Fruit fly (Drosophila melanogaster) whole organism, embryonic: ENCODE data around the gene Miga.

Experiments
- Abd-B ChIP-seq: fragments of 200-800 bp; sonication (Bioruptor generic); optimal IDR thresholded peaks from 2 replicates; lab custom pipeline; 2018; ENCODE audit warnings: missing biosample characterization, mild to moderate bottlenecking, missing genetic modification characterization, moderate library complexity
- CG13624 ChIP-seq: fragments of 200-800 bp; sonication (Bioruptor generic); optimal IDR thresholded peaks from 2 replicates; lab custom pipeline; 2016; ENCODE audit warnings: missing biosample characterization, missing genetic modification characterization
- CG13894 ChIP-seq: fragments of 200-800 bp; sonication (Bioruptor generic); optimal IDR thresholded peaks from 3 replicates; lab custom pipeline; 2018; ENCODE audit warnings: missing biosample characterization, mild to moderate bottlenecking, missing genetic modification characterization, moderate library complexity
- CG15073 ChIP-seq: fragments of 200-800 bp; sonication (Bioruptor generic); optimal IDR thresholded peaks from 2 replicates; lab custom pipeline; 2016; ENCODE audit warnings: missing biosample characterization, missing genetic modification characterization
- CG15479 ChIP-seq: fragments of 200-800 bp; sonication (Bioruptor generic); optimal IDR thresholded peaks from 3 replicates; lab custom pipeline; 2019; ENCODE audit warnings: missing biosample characterization, mild to moderate bottlenecking, missing genetic modification characterization, moderate library complexity
- CG1603 ChIP-seq: fragments of 200-800 bp; sonication (Bioruptor generic); optimal IDR thresholded peaks from 2 replicates; lab custom pipeline; 2019; ENCODE audit warnings: missing biosample characterization, mild to moderate bottlenecking, missing genetic modification characterization, moderate library complexity
- CG18262 ChIP-seq: fragments of 200-800 bp; optimal IDR thresholded peaks from 3 replicates; lab custom pipeline; 2019; ENCODE audit warnings: missing biosample characterization, mild to moderate bottlenecking, missing genetic modification characterization, moderate library complexity
- CG18476 ChIP-seq: fragments of 200-800 bp; sonication (Bioruptor generic); optimal IDR thresholded peaks from 2 replicates; lab custom pipeline; 2016; ENCODE audit warnings: missing biosample characterization, mild to moderate bottlenecking, missing genetic modification characterization
- CG31224 ChIP-seq: fragments of 200-800 bp; sonication (Bioruptor generic); IDR thresholded peaks from 2 replicates; pipeline ENCODE4 v1.3.6; 2022; ENCODE audit warnings: missing biosample characterization, missing genetic modification characterization
- CG32532 ChIP-seq: fragments of 200-800 bp; sonication (Bioruptor generic); IDR thresholded peaks from 2 replicates; pipeline ENCODE4 v1.3.6; 2022; ENCODE audit warnings: missing biosample characterization, missing genetic modification characterization
- CG6175 ChIP-seq: fragments of 200-800 bp; sonication (Bioruptor generic); IDR thresholded peaks from 3 replicates; pipeline ENCODE4 v1.3.6; 2022; ENCODE audit warnings: missing biosample characterization, missing genetic modification characterization
- CG6683 ChIP-seq: fragments of 200-800 bp; sonication (Bioruptor generic); optimal IDR thresholded peaks from 2 replicates; lab custom pipeline; 2017; ENCODE audit warnings: missing biosample characterization, mild to moderate bottlenecking, missing genetic modification characterization, missing genetic modification reagents
- CG6813 ChIP-seq: fragments of 200-800 bp; sonication (Bioruptor generic); optimal IDR thresholded peaks from 2 replicates; lab custom pipeline; 2017; ENCODE audit warnings: missing biosample characterization, missing genetic modification characterization, mild to moderate bottlenecking, moderate library complexity, missing genetic modification reagents
- CG8290 ChIP-seq, 3 experiments: fragments of 200-800 bp; sonication (Bioruptor generic); optimal IDR thresholded peaks; 2 replicates each; lab custom pipeline; 2016 to 2019; ENCODE audit warnings: missing biosample characterization in 3 of 3, missing genetic modification characterization in 3 of 3, mild to moderate bottlenecking in 2 of 3, moderate library complexity in 1 of 3
- CG9609 ChIP-seq: fragments of 200-800 bp; sonication (Bioruptor generic); optimal IDR thresholded peaks from 3 replicates; lab custom pipeline; 2016; ENCODE audit warnings: missing biosample characterization, missing genetic modification characterization
- CG9727 ChIP-seq: fragments of 200-800 bp; sonication (Bioruptor generic); optimal IDR thresholded peaks from 3 replicates; lab custom pipeline; 2017; ENCODE audit warnings: missing biosample characterization, mild to moderate bottlenecking, missing genetic modification characterization
- Dfd ChIP-seq, 2 experiments: fragments of >200 bp; optimal IDR thresholded peaks; 2 replicates each; lab custom pipeline; 2017; ENCODE audit warnings: missing biosample characterization in 2 of 2, missing genetic modification characterization in 2 of 2
- Dll ChIP-seq: fragments of 200-800 bp; sonication (Bioruptor generic); IDR thresholded peaks from 4 replicates; pipeline ENCODE4 v1.3.6; 2022; ENCODE audit warnings: missing biosample characterization, missing genetic modification characterization; ENCODE audit not compliant: partially characterized antibody
- Hey ChIP-seq: fragments of 200-800 bp; sonication (Bioruptor generic); optimal IDR thresholded peaks from 3 replicates; lab custom pipeline; 2018; ENCODE audit warnings: missing biosample characterization, mild to moderate bottlenecking, missing genetic modification characterization
- Hmr ChIP-seq: fragments of 200-800 bp; sonication (Bioruptor generic); optimal IDR thresholded peaks from 3 replicates; lab custom pipeline; 2017; ENCODE audit warnings: mild to moderate bottlenecking, missing biosample characterization, missing genetic modification reagents, missing genetic modification characterization
- NFAT ChIP-seq: fragments of 200-800 bp; sonication (Bioruptor generic); IDR thresholded peaks from 2 replicates; pipeline ENCODE4 v1.3.6; 2022; ENCODE audit warnings: missing biosample characterization, missing genetic modification characterization
- NK7.1 ChIP-seq: fragments of 200-800 bp; sonication (Bioruptor generic); optimal IDR thresholded peaks from 3 replicates; lab custom pipeline; 2016; ENCODE audit warnings: missing biosample characterization, missing genetic modification characterization
- Rx ChIP-seq: fragments of 200-800 bp; sonication (Bioruptor generic); IDR thresholded peaks from 2 replicates; pipeline ENCODE4 v1.3.6; 2022; ENCODE audit warnings: missing biosample characterization, missing genetic modification characterization
- Sox102F ChIP-seq: fragments of 200-800 bp; sonication (Bioruptor generic); optimal IDR thresholded peaks from 2 replicates; lab custom pipeline; 2018; ENCODE audit warnings: missing biosample characterization, mild to moderate bottlenecking, missing genetic modification characterization, moderate library complexity
- al ChIP-seq: fragments of 200-800 bp; sonication (Bioruptor generic); IDR thresholded peaks from 2 replicates; pipeline ENCODE4 v1.3.6; 2022; ENCODE audit warnings: missing biosample characterization, missing genetic modification characterization
- ase ChIP-seq: fragments of 200-800 bp; sonication (Bioruptor generic); IDR thresholded peaks from 3 replicates; pipeline ENCODE4 v1.3.6; 2022; ENCODE audit warnings: missing biosample characterization, missing genetic modification characterization
- cas ChIP-seq: fragments of 200-800 bp; sonication (Bioruptor generic); IDR thresholded peaks from 2 replicates; pipeline ENCODE4 v1.3.6; 2022; ENCODE audit warnings: missing biosample characterization, missing genetic modification characterization
- crp ChIP-seq, 2 experiments: fragments of 200-800 bp; sonication (Bioruptor generic); optimal IDR thresholded peaks; 2 replicates in 1 of 2; 3 replicates in 1 of 2; lab custom pipeline; 2017; ENCODE audit warnings: missing biosample characterization in 2 of 2, missing genetic modification characterization in 2 of 2, mild to moderate bottlenecking in 1 of 2, moderate library complexity in 1 of 2
- danr ChIP-seq: fragments of 200-800 bp; sonication (Bioruptor generic); IDR thresholded peaks from 2 replicates; pipeline ENCODE4 v1.3.6; 2022; ENCODE audit warnings: missing biosample characterization, missing genetic modification characterization
- dm ChIP-seq: fragments of 200-800 bp; sonication (Bioruptor generic); optimal IDR thresholded peaks from 3 replicates; lab custom pipeline; 2016; ENCODE audit warnings: missing biosample characterization, missing genetic modification characterization
- ewg ChIP-seq: fragments of 200-800 bp; sonication (Bioruptor generic); optimal IDR thresholded peaks from 3 replicates; lab custom pipeline; 2017; ENCODE audit warnings: mild to moderate bottlenecking, missing biosample characterization, missing genetic modification reagents, missing genetic modification characterization
- gcm ChIP-seq: fragments of 200-800 bp; sonication (Bioruptor generic); optimal IDR thresholded peaks from 2 replicates; lab custom pipeline; 2019; ENCODE audit warnings: missing biosample characterization, mild to moderate bottlenecking, missing genetic modification characterization, moderate library complexity
- gsb-n ChIP-seq: fragments of 200-800 bp; sonication (Bioruptor generic); optimal IDR thresholded peaks from 3 replicates; lab custom pipeline; 2018; ENCODE audit warnings: missing biosample characterization, mild to moderate bottlenecking, missing genetic modification characterization
- her ChIP-seq: fragments of 200-800 bp; sonication (Bioruptor generic); optimal IDR thresholded peaks from 2 replicates; lab custom pipeline; 2016; ENCODE audit warnings: missing biosample characterization, missing genetic modification characterization
- hkb ChIP-seq, 2 experiments: fragments of 200-800 bp in 1 of 2; fragments of >200 bp in 1 of 2; sonication (Bioruptor generic) in 1 of 2; IDR thresholded peaks in 1 of 2; optimal IDR thresholded peaks in 1 of 2; 2 replicates each; pipeline versions ENCODE4 v1.3.6 to Lab custom; 2017 to 2022; ENCODE audit warnings: missing biosample characterization in 1 of 2, missing genetic modification characterization in 1 of 2
- inv ChIP-seq: fragments of 200-800 bp; sonication (Bioruptor generic); IDR thresholded peaks from 2 replicates; pipeline ENCODE4 v1.3.6; 2022; ENCODE audit warnings: missing biosample characterization, missing genetic modification characterization; ENCODE audit not compliant: partially characterized antibody
- jing ChIP-seq: fragments of 200-800 bp; sonication (Bioruptor generic); optimal IDR thresholded peaks from 2 replicates; lab custom pipeline; 2018; ENCODE audit warnings: missing biosample characterization, mild to moderate bottlenecking, missing genetic modification characterization
- mam ChIP-seq: fragments of 200-800 bp; sonication (Bioruptor generic); optimal IDR thresholded peaks from 3 replicates; lab custom pipeline; 2016; ENCODE audit warnings: missing biosample characterization, missing genetic modification characterization
- nom ChIP-seq: fragments of 200-800 bp; sonication (Bioruptor generic); optimal IDR thresholded peaks from 2 replicates; lab custom pipeline; 2017; ENCODE audit warnings: missing biosample characterization, missing genetic modification characterization, mild to moderate bottlenecking, moderate library complexity, missing genetic modification reagents
- oc ChIP-seq: fragments of 200-800 bp; sonication (Bioruptor generic); optimal IDR thresholded peaks from 2 replicates; lab custom pipeline; 2018; ENCODE audit warnings: missing biosample characterization, mild to moderate bottlenecking, missing genetic modification characterization, moderate library complexity
- pum ChIP-seq: fragments of 200-800 bp; sonication (Bioruptor generic); optimal IDR thresholded peaks from 2 replicates; lab custom pipeline; 2016; ENCODE audit warnings: missing biosample characterization, missing genetic modification characterization
- sisA ChIP-seq: fragments of 200-800 bp; sonication (Bioruptor generic); IDR thresholded peaks from 2 replicates; pipeline ENCODE4 v1.3.6; 2022; ENCODE audit warnings: missing biosample characterization, missing genetic modification characterization
- tio ChIP-seq: fragments of 200-800 bp; sonication (Bioruptor generic); optimal IDR thresholded peaks from 2 replicates; lab custom pipeline; 2017; ENCODE audit warnings: missing biosample characterization, missing genetic modification characterization, inconsistent platforms
- twi ChIP-seq: fragments of 200-800 bp; optimal IDR thresholded peaks from 2 replicates; lab custom pipeline; 2019; ENCODE audit warnings: missing biosample characterization, mild to moderate bottlenecking, missing genetic modification characterization, moderate library complexity
- unpg ChIP-seq: fragments of 200-800 bp; sonication (Bioruptor generic); optimal IDR thresholded peaks from 3 replicates; lab custom pipeline; 2018; ENCODE audit warnings: missing biosample characterization, mild to moderate bottlenecking, missing genetic modification characterization, moderate library complexity
- vfl ChIP-seq: fragments of 200-800 bp; sonication (Bioruptor generic); optimal IDR thresholded peaks from 2 replicates; lab custom pipeline; 2016; ENCODE audit warnings: missing biosample characterization, missing genetic modification characterization
- zen2 ChIP-seq: fragments of 200-800 bp; sonication (Bioruptor generic); IDR thresholded peaks from 3 replicates; pipeline ENCODE4 v1.3.6; 2022; ENCODE audit warnings: missing biosample characterization, missing genetic modification characterization; ENCODE audit not compliant: partially characterized antibody
- zfh2 ChIP-seq: fragments of 200-800 bp; sonication (Bioruptor generic); optimal IDR thresholded peaks from 2 replicates; lab custom pipeline; 2016; ENCODE audit warnings: missing biosample characterization, missing genetic modification characterization

Miga gene

dm6 chrX:8420772-8421448 is 16.7 kb downstream of the Miga start (continued):
- TF ChIP-seq ase (GFP tag; lab: Robert Waterston, UW), result no peak
- no peak for TF ChIP-seq CG13624 (GFP tag; lab: Kevin White, UChicago)
- TF ChIP-seq gcm (GFP tag; lab: Kevin White, UChicago), result peak; percentile 14
- no peak for TF ChIP-seq pum (GFP tag; lab: Kevin White, UChicago)
- peak; percentile 76 for TF ChIP-seq CG32532
- no peak for TF ChIP-seq jing (GFP tag; lab: Kevin White, UChicago)
- no peak for TF ChIP-seq inv (GFP tag; lab: Robert Waterston, UW)
- TF ChIP-seq her, result peak; percentile 46
- peak; percentile 15 for TF ChIP-seq dm (GFP tag; lab: Kevin White, UChicago)
- TF ChIP-seq CG31224 (GFP tag; lab: Robert Waterston, UW), result no peak
- TF ChIP-seq CG6683 (GFP tag; lab: Kevin White, UChicago), result no peak
- TF ChIP-seq Rx, result no peak
- peak; percentile 93 for TF ChIP-seq CG15479 (GFP tag; lab: Kevin White, UChicago)
- TF ChIP-seq CG8290 (GFP tag; optimal IDR thresholded peaks at IDR 0.05; lab: Kevin White, UChicago), result no peak
- no peak for TF ChIP-seq CG8290 (tag; optimal IDR thresholded peaks at IDR 0.05; lab: Kevin White, UChicago)
- TF ChIP-seq unpg (GFP tag; lab: Kevin White, UChicago), result no peak
- TF ChIP-seq CG18262 (tag; lab: Kevin White, UChicago), result no peak
- no peak for TF ChIP-seq CG6813 (GFP tag; lab: Kevin White, UChicago)
- TF ChIP-seq Abd-B (GFP tag; lab: Kevin White, UChicago), result no peak
- no peak for TF ChIP-seq hkb (optimal IDR thresholded peaks at IDR 0.05; lab: Kevin White, UChicago)
- 0 out of 2 replicates have a peak, but pooled peaks have one; percentile 30 for TF ChIP-seq hkb (GFP tag; IDR thresholded peaks at IDR 0.05; lab: Robert Waterston, UW)
- TF ChIP-seq CG6175 (GFP tag; lab: Robert Waterston, UW), result no peak; the same call in 2 of the 3 replicates
- TF ChIP-seq Dfd (GFP tag; optimal IDR thresholded peaks at IDR 0.05; lab: Kevin White, UChicago), result peak; percentile 52 to 90
- no peak for TF ChIP-seq zen2 (GFP tag; lab: Robert Waterston, UW)
- TF ChIP-seq crp (GFP tag; optimal IDR thresholded peaks at IDR 0.05; lab: Kevin White, UChicago), result no peak
- TF ChIP-seq oc, result no peak
- no peak for TF ChIP-seq CG9609
- no peak for TF ChIP-seq mam (GFP tag; lab: Kevin White, UChicago)
- TF ChIP-seq ewg, result peak; percentile 73
- no peak for TF ChIP-seq CG15073
- TF ChIP-seq twi (tag; lab: Kevin White, UChicago), result no peak
- no peak for TF ChIP-seq cas (GFP tag; lab: Robert Waterston, UW)
- no peak for TF ChIP-seq CG9727 (GFP tag; lab: Kevin White, UChicago)
- TF ChIP-seq CG18476, result no peak
- no peak for TF ChIP-seq Sox102F (GFP tag; lab: Kevin White, UChicago)
- TF ChIP-seq danr (GFP tag; lab: Robert Waterston, UW), result no peak
- TF ChIP-seq vfl (GFP tag; lab: Kevin White, UChicago), result no peak
- TF ChIP-seq zfh2 (GFP tag; lab: Kevin White, UChicago), result no peak
- no peak for TF ChIP-seq NFAT
- TF ChIP-seq Dll (GFP tag; lab: Robert Waterston, UW), result peak; percentile 58; the same call in 1 of the 4 replicates
- TF ChIP-seq Hey (tag; lab: Kevin White, UChicago), result no peak
- peak; percentile 91 for TF ChIP-seq nom (GFP tag; lab: Kevin White, UChicago)
- no peak for TF ChIP-seq NK7.1 (GFP tag; lab: Kevin White, UChicago)
- no peak for TF ChIP-seq al (GFP tag; lab: Robert Waterston, UW)
- no peak for TF ChIP-seq gsb-n (tag; lab: Kevin White, UChicago)
- TF ChIP-seq Hmr (GFP tag; lab: Kevin White, UChicago), result no peak
- no peak for TF ChIP-seq tio
- no peak for TF ChIP-seq CG1603 (tag; lab: Kevin White, UChicago)
- TF ChIP-seq CG13894 (tag; lab: Kevin White, UChicago), result no peak
- no peak for TF ChIP-seq sisA (GFP tag; lab: Robert Waterston, UW)
